Worm (Caenorhabditis elegans) whole organism, early embryonic: ENCODE results near the gene F56C3.9.

Experiments used
- hmg-4 ChIP-seq: fragments of 200-800 bp; sonication (Bioruptor generic); optimal IDR thresholded peaks from 2 replicates; lab custom pipeline; 2018; ENCODE audit warnings: mild to moderate bottlenecking, missing genetic modification characterization, missing compliant biosample characterization
- scrt-1 ChIP-seq: fragments of 200-800 bp; sonication (Bioruptor generic); IDR thresholded peaks from 2 replicates; pipeline ENCODE4 v1.3.6; 2022; ENCODE audit warnings: missing genetic modification characterization, missing compliant biosample characterization

- no peak for TF ChIP-seq hmg-4 (GFP tag; lab: Kevin White, UChicago)
- no peak for TF ChIP-seq scrt-1 (GFP tag; lab: Robert Waterston, UW)
Observed at ce11 chrX:1394437-1394836, 646 bp upstream of the F56C3.9 start.
